Worm (Caenorhabditis elegans) whole organism, L4 larva: ENCODE measurements around the gene pole-2.

Source experiments
- D1046.2 ChIP-seq: fragments of 200-800 bp; sonication (Bioruptor generic); IDR thresholded peaks from 2 replicates; pipeline ENCODE4 v1.3.6; 2022; ENCODE audit warnings: missing genetic modification characterization, missing compliant biosample characterization
- F37D6.2 ChIP-seq: sonication (generic microtip); optimal IDR thresholded peaks from 2 replicates; lab custom pipeline; 2016; ENCODE audit warnings: mild to moderate bottlenecking, missing genetic modification characterization, missing compliant biosample characterization
- F44E2.7 ChIP-seq: fragments of 200-800 bp; sonication (Bioruptor generic); IDR thresholded peaks from 2 replicates; pipeline ENCODE4 v2.1.2; 2022; ENCODE audit warnings: missing genetic modification characterization, missing compliant biosample characterization
- R02D3.7 ChIP-seq: fragments of 150-350 bp; sonication (generic microtip); optimal IDR thresholded peaks from 3 replicates; lab custom pipeline; 2014; ENCODE audit warnings: missing biosample characterization, missing genetic modification characterization
- T26A8.4 ChIP-seq: fragments of 200-800 bp; sonication (Bioruptor generic); IDR thresholded peaks from 2 replicates; pipeline ENCODE4 v1.3.6; 2022; ENCODE audit warnings: missing genetic modification characterization, missing compliant biosample characterization
- aha-1 ChIP-seq: fragments of 150-350 bp; peaks from one replicate; lab custom pipeline; 2014; ENCODE audit warnings: missing biosample characterization, missing genetic modification characterization
- aly-2 ChIP-seq: sonication (generic microtip); optimal IDR thresholded peaks from 2 replicates; lab custom pipeline; 2018; ENCODE audit warnings: missing biosample characterization, missing genetic modification characterization
- ceh-20 ChIP-seq: fragments of 200-800 bp; sonication (Bioruptor generic); IDR thresholded peaks from 2 replicates; pipeline ENCODE4 v1.3.6; 2022; ENCODE audit warnings: missing genetic modification reagents, missing genetic modification characterization, missing compliant biosample characterization
- ctbp-1 ChIP-seq: fragments of 200-800 bp; sonication (Bioruptor generic); IDR thresholded peaks from 2 replicates; pipeline ENCODE4 v1.3.6; 2022; ENCODE audit warnings: missing genetic modification reagents, missing genetic modification characterization, missing compliant biosample characterization
- daf-16 ChIP-seq, 3 experiments: sonication (generic microtip); optimal IDR thresholded peaks; 2 replicates each; lab custom pipeline; 2016 to 2017; ENCODE audit warnings: missing genetic modification characterization in 3 of 3, missing genetic modification reagents in 3 of 3, mild to moderate bottlenecking in 2 of 3, missing compliant biosample characterization in 2 of 3, missing biosample characterization in 1 of 3, moderate library complexity in 1 of 3
- daf-8 ChIP-seq: fragments of 200-800 bp; sonication (Bioruptor generic); IDR thresholded peaks from 2 replicates; pipeline ENCODE4 v1.3.6; 2022; ENCODE audit warnings: missing genetic modification characterization, missing compliant biosample characterization
- dmd-6 ChIP-seq: fragments of 200-800 bp; sonication (Bioruptor generic); IDR thresholded peaks from 2 replicates; pipeline ENCODE4 v1.3.6; 2022; ENCODE audit warnings: missing genetic modification reagents, missing genetic modification characterization, missing compliant biosample characterization
- dmd-9 ChIP-seq: fragments of 200-800 bp; sonication (Bioruptor generic); IDR thresholded peaks from 2 replicates; pipeline ENCODE4 v1.3.6; 2022; ENCODE audit warnings: missing genetic modification reagents, missing genetic modification characterization, missing compliant biosample characterization
- dve-1 ChIP-seq: sonication (generic microtip); optimal IDR thresholded peaks from 2 replicates; lab custom pipeline; 2017; ENCODE audit warnings: antibody characterized with exemption, mild to moderate bottlenecking, missing genetic modification characterization, missing compliant biosample characterization; ENCODE audit not compliant: insufficient read depth
- egl-43 ChIP-seq: fragments of 200-800 bp; sonication (Bioruptor generic); IDR thresholded peaks from 2 replicates; pipeline ENCODE4 v1.3.6; 2022; ENCODE audit warnings: missing genetic modification reagents, missing genetic modification characterization, missing compliant biosample characterization
- fkh-10 ChIP-seq: fragments of 150-350 bp; optimal IDR thresholded peaks from 2 replicates; lab custom pipeline; 2014; ENCODE audit warnings: missing biosample characterization, missing genetic modification reagents, missing genetic modification characterization
- fos-1 ChIP-seq: fragments of 150-350 bp; optimal IDR thresholded peaks from 2 replicates; lab custom pipeline; 2014; ENCODE audit warnings: missing biosample characterization, missing genetic modification characterization
- jun-1 ChIP-seq: fragments of 150-350 bp; optimal IDR thresholded peaks from 2 replicates; lab custom pipeline; 2014; ENCODE audit warnings: missing biosample characterization, missing genetic modification reagents, missing genetic modification characterization
- lin-13 ChIP-seq: fragments of 150-350 bp; optimal IDR thresholded peaks from 2 replicates; lab custom pipeline; 2014; ENCODE audit warnings: missing biosample characterization, missing genetic modification reagents, missing genetic modification characterization
- lsy-2 ChIP-seq, 2 experiments: fragments of 150-350 bp in 1 of 2; sonication (generic microtip) in 1 of 2; optimal IDR thresholded peaks; 2 replicates each; lab custom pipeline; 2014 to 2017; ENCODE audit warnings: missing biosample characterization in 2 of 2, missing genetic modification characterization in 2 of 2
- madf-5 ChIP-seq, 2 experiments: fragments of 200-800 bp; sonication (Bioruptor generic); IDR thresholded peaks; 2 replicates each; pipeline ENCODE4 v1.3.6; 2022; ENCODE audit warnings: missing compliant biosample characterization in 2 of 2, missing genetic modification characterization in 2 of 2
- mes-2 ChIP-seq: sonication (generic microtip); optimal IDR thresholded peaks from 2 replicates; lab custom pipeline; 2016; ENCODE audit warnings: missing genotype, mild to moderate bottlenecking, missing genetic modification characterization, missing compliant biosample characterization; ENCODE audit not compliant: poor library complexity, severe bottlenecking
- mxl-3 ChIP-seq: fragments of 200-800 bp; sonication (Bioruptor generic); optimal IDR thresholded peaks from 2 replicates; lab custom pipeline; 2018; ENCODE audit warnings: mild to moderate bottlenecking, missing genetic modification characterization, missing compliant biosample characterization
- nhr-10 ChIP-seq: fragments of 150-350 bp; optimal IDR thresholded peaks from 2 replicates; lab custom pipeline; 2014; ENCODE audit warnings: missing biosample characterization, missing genetic modification characterization
- nhr-102 ChIP-seq: sonication (generic microtip); optimal IDR thresholded peaks from 2 replicates; lab custom pipeline; 2016; ENCODE audit warnings: mild to moderate bottlenecking, missing genetic modification characterization, moderate library complexity, missing compliant biosample characterization
- nhr-11 ChIP-seq: fragments of 150-350 bp; optimal IDR thresholded peaks from 2 replicates; lab custom pipeline; 2014; ENCODE audit warnings: missing biosample characterization, missing genetic modification characterization
- nhr-237 ChIP-seq: sonication (generic microtip); optimal IDR thresholded peaks from 2 replicates; lab custom pipeline; 2017; ENCODE audit warnings: missing biosample characterization, missing genetic modification characterization
- nhr-41 ChIP-seq: fragments of 200-800 bp; sonication (Bioruptor generic); IDR thresholded peaks from 2 replicates; pipeline ENCODE4 v1.3.6; 2022; ENCODE audit warnings: missing genetic modification reagents, missing genetic modification characterization, missing compliant biosample characterization
- nhr-48 ChIP-seq: sonication (generic microtip); optimal IDR thresholded peaks from 2 replicates; lab custom pipeline; 2016; ENCODE audit warnings: mild to moderate bottlenecking, missing genetic modification characterization, missing compliant biosample characterization
- nhr-77 ChIP-seq: fragments of 150-350 bp; optimal IDR thresholded peaks from 2 replicates; lab custom pipeline; 2014; ENCODE audit warnings: missing biosample characterization, missing genetic modification characterization
- pha-4 ChIP-seq, 2 experiments: fragments of 150-350 bp in 1 of 2; fragments of 200-800 bp in 1 of 2; sonication (Bioruptor generic) in 1 of 2; IDR thresholded peaks in 1 of 2; optimal IDR thresholded peaks in 1 of 2; 2 replicates each; pipeline versions ENCODE4 v1.3.6 to Lab custom; 2014 to 2022; ENCODE audit warnings: missing genetic modification characterization in 2 of 2, missing genetic modification reagents in 2 of 2, missing biosample characterization in 1 of 2, missing compliant biosample characterization in 1 of 2
- php-3 ChIP-seq: fragments of 200-800 bp; sonication (Bioruptor generic); IDR thresholded peaks from 2 replicates; pipeline ENCODE4 v1.3.6; 2022; ENCODE audit warnings: missing genetic modification reagents, missing genetic modification characterization, missing compliant biosample characterization
- pqm-1 ChIP-seq: sonication (generic microtip); optimal IDR thresholded peaks from 2 replicates; lab custom pipeline; 2017; ENCODE audit warnings: missing biosample characterization, missing genetic modification characterization
- rbr-2 ChIP-seq: sonication (generic microtip); optimal IDR thresholded peaks from 2 replicates; lab custom pipeline; 2016; ENCODE audit warnings: missing genotype, missing genetic modification characterization, missing compliant biosample characterization
- sdz-12 ChIP-seq: fragments of 200-800 bp; sonication (Bioruptor generic); optimal IDR thresholded peaks from 2 replicates; lab custom pipeline; 2018; ENCODE audit warnings: mild to moderate bottlenecking, missing genetic modification characterization, missing compliant biosample characterization
- snpc-1.2 ChIP-seq: fragments of 200-800 bp; sonication (Bioruptor generic); IDR thresholded peaks from 2 replicates; pipeline ENCODE4 v1.3.6; 2022; ENCODE audit warnings: missing genetic modification reagents, missing genetic modification characterization, missing compliant biosample characterization
- tag-97 ChIP-seq: fragments of 200-800 bp; sonication (Bioruptor generic); IDR thresholded peaks from 2 replicates; pipeline ENCODE4 v1.3.6; 2022; ENCODE audit warnings: missing genetic modification characterization, missing compliant biosample characterization
- unc-130 ChIP-seq: sonication (generic microtip); optimal IDR thresholded peaks from 2 replicates; lab custom pipeline; 2016; ENCODE audit warnings: missing genetic modification reagents, missing genetic modification characterization, missing compliant biosample characterization
- zfp-2 ChIP-seq: sonication (generic microtip); optimal IDR thresholded peaks from 2 replicates; lab custom pipeline; 2016; ENCODE audit warnings: mild to moderate bottlenecking, missing genetic modification characterization, missing compliant biosample characterization
- ztf-11 ChIP-seq: fragments of 150-350 bp; optimal IDR thresholded peaks from 2 replicates; lab custom pipeline; 2014; ENCODE audit warnings: missing biosample characterization, missing genetic modification characterization
- ztf-7 ChIP-seq: fragments of 150-350 bp; optimal IDR thresholded peaks from 2 replicates; lab custom pipeline; 2014; ENCODE audit warnings: missing biosample characterization, missing genetic modification characterization

The pole-2 gene

ce11 chrIV:8654115-8654628 is 32.2 kb downstream of the pole-2 start, which contains the start of gene C49C8.1:
Gene C49C8.1, plus strand, starts transcription at chrIV:8654578.
- TF ChIP-seq ceh-20 (GFP tag; lab: Robert Waterston, UW) = peak; percentile 34; the same call in 1 of the 2 replicates
- TF ChIP-seq nhr-77 = no peak
- TF ChIP-seq T26A8.4 = no peak
- no peak for TF ChIP-seq nhr-10 (tag; lab: Kevin White, UChicago)
- no peak for TF ChIP-seq fos-1 (tag; lab: Kevin White, UChicago)
- no peak for TF ChIP-seq egl-43 (GFP tag; lab: Robert Waterston, UW)
- TF ChIP-seq ctbp-1 (GFP tag; lab: Robert Waterston, UW) = no peak
- TF ChIP-seq D1046.2 (GFP tag; lab: Robert Waterston, UW) = no peak
- TF ChIP-seq aha-1 = peak; percentile 60
- TF ChIP-seq lsy-2 (tag; optimal IDR thresholded peaks at IDR 0.05; lab: Kevin White, UChicago) = no peak
- no peak for TF ChIP-seq ztf-11 (tag; lab: Kevin White, UChicago)
- TF ChIP-seq mes-2 (tag; lab: Kevin White, UChicago) = no peak
- no peak for TF ChIP-seq F44E2.7
- no peak for TF ChIP-seq zfp-2 (tag; lab: Kevin White, UChicago)
- TF ChIP-seq nhr-41 = no peak
- no peak for TF ChIP-seq R02D3.7
- no peak for TF ChIP-seq sdz-12 (GFP tag; lab: Kevin White, UChicago)
- TF ChIP-seq aly-2 = no peak
- no peak for TF ChIP-seq rbr-2
- TF ChIP-seq php-3 (GFP tag; lab: Robert Waterston, UW) = peak; percentile 72
- TF ChIP-seq dmd-6 (GFP tag; lab: Robert Waterston, UW) = no peak
- TF ChIP-seq fkh-10 = no peak
- TF ChIP-seq dmd-9 (GFP tag; lab: Robert Waterston, UW) = no peak
- TF ChIP-seq pha-4 (GFP tag; IDR thresholded peaks at IDR 0.05; lab: Robert Waterston, UW) = no peak
- no peak for TF ChIP-seq pha-4 (tag; optimal IDR thresholded peaks at IDR 0.05; lab: Kevin White, UChicago)
- TF ChIP-seq daf-8 (GFP tag; lab: Robert Waterston, UW) = no peak

ce11 chrIV:8653592-8653991 is 32.8 kb downstream of the pole-2 start, which contains the start of gene C49C8.5:
Gene C49C8.5, minus strand, starts transcription at chrIV:8653664.
- TF ChIP-seq pqm-1 (tag; lab: Kevin White, UChicago) (peak; percentile 59), php-3 (GFP tag; lab: Robert Waterston, UW) (peak; percentile 84), dve-1 (tag; lab: Kevin White, UChicago) (peak; percentile 10), madf-5 (GFP tag; IDR thresholded peaks at IDR 0.05; lab: Robert Waterston, UW) (no peak), jun-1 (tag; lab: Kevin White, UChicago) (no peak), nhr-237 (no peak), daf-16 (GFP tag; optimal IDR thresholded peaks at IDR 0.05; lab: Kevin White, UChicago) (no peak), daf-16 (tag; optimal IDR thresholded peaks at IDR 0.05; lab: Kevin White, UChicago) (peak; percentile 15), nhr-48 (no peak)

- no peak for TF ChIP-seq snpc-1.2 (GFP tag; lab: Robert Waterston, UW)
- no peak for TF ChIP-seq ztf-7
- no peak for TF ChIP-seq nhr-41
- TF ChIP-seq nhr-48 = no peak
- no peak for TF ChIP-seq nhr-11 (tag; lab: Kevin White, UChicago)
- no peak for TF ChIP-seq lin-13 (GFP tag; lab: Kevin White, UChicago)
- TF ChIP-seq F37D6.2 (tag; lab: Kevin White, UChicago) = no peak
- TF ChIP-seq aha-1 = no peak
- TF ChIP-seq nhr-102 (tag; lab: Kevin White, UChicago) = no peak
- no peak for TF ChIP-seq madf-5 (GFP tag; IDR thresholded peaks at IDR 0.05; lab: Robert Waterston, UW)
- TF ChIP-seq jun-1 (tag; lab: Kevin White, UChicago) = no peak
- no peak for TF ChIP-seq rbr-2
- TF ChIP-seq mxl-3 (GFP tag; lab: Kevin White, UChicago) = no peak
- no peak for TF ChIP-seq tag-97 (GFP tag; lab: Robert Waterston, UW)
- TF ChIP-seq fkh-10 = no peak
- no peak for TF ChIP-seq aly-2
- TF ChIP-seq unc-130 (GFP tag; lab: Kevin White, UChicago) = no peak
These were observed 34.6 kb downstream of the pole-2 start, which contains the start of gene C49C8.8 for ce11 chrIV:8651835-8652234. Gene C49C8.8, plus strand, starts transcription at chrIV:8652135.
